Worm (Caenorhabditis elegans): ENCODE results near the gene T12D8.10.

T12D8.10 gene

ce11 chrIII:13635235-13635634 is 6.9 kb downstream of the T12D8.10 start:
- TF ChIP-seq daf-12 (tag; optimal IDR thresholded peaks at IDR 0.05) = no peak
- peak; percentile 1 for TF ChIP-seq snpc-4 (tag; optimal IDR thresholded peaks at IDR 0.05)
- TF ChIP-seq daf-16 (GFP tag; optimal IDR thresholded peaks at IDR 0.05) = peak in 1 of 2 experiments; percentile 81
- TF ChIP-seq daf-16 (tag; optimal IDR thresholded peaks at IDR 0.05) = no peak
- TF ChIP-seq lin-29 (GFP tag; IDR thresholded peaks at IDR 0.05) = no peak
- TF ChIP-seq Y75B8A.6 (GFP tag; IDR thresholded peaks at IDR 0.05) = no peak
- no peak for TF ChIP-seq mes-2 (tag; optimal IDR thresholded peaks at IDR 0.05; ENCODE audit: poor library complexity, severe bottlenecking)
- TF ChIP-seq daf-19 (GFP tag; conservative IDR thresholded peaks at IDR 0.05) = no peak
- TF ChIP-seq mdl-1 (tag; optimal IDR thresholded peaks at IDR 0.05) = peak in 1 of 2 experiments; percentile 28
- no peak for TF ChIP-seq ceh-32 (tag; optimal IDR thresholded peaks at IDR 0.05; ENCODE audit: poor library complexity)

- TF ChIP-seq saeg-2 (GFP tag; IDR thresholded peaks at IDR 0.05) (no peak), madf-9 (GFP tag; conservative IDR thresholded peaks at IDR 0.05) (no peak), vab-7 (GFP tag; IDR thresholded peaks at IDR 0.05) (no peak), dpl-1 (GFP tag; optimal IDR thresholded peaks at IDR 0.05) (no peak), zip-2 (tag; optimal IDR thresholded peaks at IDR 0.05) (no peak), hif-1 (tag; optimal IDR thresholded peaks at IDR 0.05) (no peak), hlh-30 (tag; optimal IDR thresholded peaks at IDR 0.05; ENCODE audit: insufficient read depth) (no peak), dmd-6 (GFP tag; IDR thresholded peaks at IDR 0.05) (no peak), pha-4 (GFP tag; IDR thresholded peaks at IDR 0.05) (no peak), pha-4 (tag; optimal IDR thresholded peaks at IDR 0.05) (no peak), nhr-48 (tag; optimal IDR thresholded peaks at IDR 0.05) (no peak), T20F7.1 (GFP tag; optimal IDR thresholded peaks at IDR 0.05) (no peak), fos-1 (tag; optimal IDR thresholded peaks at IDR 0.05) (no peak), dmd-9 (GFP tag; IDR thresholded peaks at IDR 0.05) (no peak), ctbp-1 (GFP tag; IDR thresholded peaks at IDR 0.05) (0 out of 2 replicates have a peak, but pooled peaks have one; percentile 42), fkh-10 (GFP tag; optimal IDR thresholded peaks at IDR 0.05) (peak; percentile 41)
Observed at ce11 chrIII:13633826-13634225, 8.3 kb downstream of the T12D8.10 start.

ce11 chrIII:13630708-13631107 is 11.4 kb downstream of the T12D8.10 start, which contains the start of gene arrd-17:
arrd-17 (minus strand) TSS chrIII:13630808.
- TF ChIP-seq ama-1 (optimal IDR thresholded peaks at IDR 0.05) = no peak
- TF ChIP-seq egl-43 (GFP tag; IDR thresholded peaks at IDR 0.05) = no peak
- TF ChIP-seq hif-1 (tag; optimal IDR thresholded peaks at IDR 0.05) = no peak
- TF ChIP-seq Y5F2A.4 (GFP tag; optimal IDR thresholded peaks at IDR 0.05) = no peak
- no peak for TF ChIP-seq egl-27 (tag; optimal IDR thresholded peaks at IDR 0.05)
- TF ChIP-seq snpc-4 (tag; optimal IDR thresholded peaks at IDR 0.05) = no peak
- no peak for TF ChIP-seq daf-16 (GFP tag; optimal IDR thresholded peaks at IDR 0.05)
- no peak for TF ChIP-seq daf-16 (tag; optimal IDR thresholded peaks at IDR 0.05)
- TF ChIP-seq F10B5.3 (tag; optimal IDR thresholded peaks at IDR 0.05) = no peak
- TF ChIP-seq lim-7 (GFP tag; IDR thresholded peaks at IDR 0.05) = no peak
- no peak for TF ChIP-seq mdt-29 (GFP tag; IDR thresholded peaks at IDR 0.05)
- no peak for TF ChIP-seq set-16 (GFP tag; IDR thresholded peaks at IDR 0.05)

ce11 chrIII:13626692-13627091 is 15.4 kb downstream of the T12D8.10 start, which contains the start of gene T12D8.5:
T12D8.5 (minus strand) TSS chrIII:13626786.
- TF ChIP-seq Y5F2A.4 (GFP tag; optimal IDR thresholded peaks at IDR 0.05) = no peak
- TF ChIP-seq T26A8.4 (GFP tag; IDR thresholded peaks at IDR 0.05) = 0 out of 2 replicates have a peak, but pooled peaks have one; percentile 2
- no peak for TF ChIP-seq tag-97 (GFP tag; IDR thresholded peaks at IDR 0.05)
- no peak for TF ChIP-seq zfp-3 (GFP tag; conservative IDR thresholded peaks at IDR 0.05)
- TF ChIP-seq lin-29 (GFP tag; IDR thresholded peaks at IDR 0.05) = no peak
- no peak for TF ChIP-seq lir-3 (tag; optimal IDR thresholded peaks at IDR 0.05)
- no peak for TF ChIP-seq mdt-29 (GFP tag; IDR thresholded peaks at IDR 0.05)
- peak; percentile 84 for TF ChIP-seq hlh-30 (tag; optimal IDR thresholded peaks at IDR 0.05; ENCODE audit: insufficient read depth)
- TF ChIP-seq lsy-2 (tag; optimal IDR thresholded peaks at IDR 0.05) = peak; percentile 13 to 37
- no peak for TF ChIP-seq R02D3.7 (tag; optimal IDR thresholded peaks at IDR 0.05)
- no peak for TF ChIP-seq unc-130 (GFP tag; optimal IDR thresholded peaks at IDR 0.05)
- TF ChIP-seq aly-2 (tag; optimal IDR thresholded peaks at IDR 0.05) = no peak
- TF ChIP-seq fkh-10 (GFP tag; optimal IDR thresholded peaks at IDR 0.05) = no peak
- TF ChIP-seq vab-7 (GFP tag; IDR thresholded peaks at IDR 0.05) = no peak
- TF ChIP-seq daf-8 (GFP tag; IDR thresholded peaks at IDR 0.05) = no peak
- no peak for TF ChIP-seq nhr-25 (tag; optimal IDR thresholded peaks at IDR 0.05; ENCODE audit: borderline replicate concordance, insufficient read depth)
- no peak for TF ChIP-seq madf-9 (GFP tag; conservative IDR thresholded peaks at IDR 0.05)
- peak; percentile 16 for TF ChIP-seq mep-1 (tag; optimal IDR thresholded peaks at IDR 0.05)
- TF ChIP-seq mdl-1 (tag; optimal IDR thresholded peaks at IDR 0.05) = peak in 1 of 2 experiments; percentile 34
- TF ChIP-seq hlh-11 (tag; optimal IDR thresholded peaks at IDR 0.05) = peak; percentile 82

Measured in whole organism, L4 larva.